Fruit fly (Drosophila melanogaster) whole organism, wandering third instar larva: Measurements from ENCODE around the gene CG16853.
A peak's percentile ranks its signal among the peaks of the same experiment; 100 is the strongest.

Experiments
- Abd-B ChIP-seq: fragments of >200 bp; optimal IDR thresholded peaks from 2 replicates; lab custom pipeline; 2017; ENCODE audit warnings: missing biosample characterization, missing genetic modification characterization
- CG32264 ChIP-seq: fragments of 200-800 bp; sonication (Bioruptor generic); optimal IDR thresholded peaks from 2 replicates; lab custom pipeline; 2016; ENCODE audit warnings: missing biosample characterization, missing genetic modification characterization
- CG9705 ChIP-seq: fragments of 200-800 bp; sonication (Bioruptor generic); optimal IDR thresholded peaks from 2 replicates; lab custom pipeline; 2018; ENCODE audit warnings: missing biosample characterization, mild to moderate bottlenecking, missing genetic modification characterization
- CrebA ChIP-seq: fragments of 200-800 bp; sonication (Bioruptor generic); optimal IDR thresholded peaks from 2 replicates; lab custom pipeline; 2016; ENCODE audit warnings: missing biosample characterization, mild to moderate bottlenecking, missing genetic modification characterization, borderline replicate concordance
- Dfd ChIP-seq: fragments of >200 bp; optimal IDR thresholded peaks from 2 replicates; lab custom pipeline; 2017; ENCODE audit warnings: missing biosample characterization, missing genetic modification characterization
- Dif ChIP-seq: fragments of 200-275, 200-300 bp; sonication (Bioruptor generic); optimal IDR thresholded peaks from 2 replicates; lab custom pipeline; 2018; ENCODE audit warnings: missing biosample characterization, missing genetic modification characterization; ENCODE audit not compliant: partially characterized antibody
- GATAd ChIP-seq: sonication (Bioruptor generic); optimal IDR thresholded peaks from 2 replicates; lab custom pipeline; 2016; ENCODE audit warnings: missing biosample characterization, missing genetic modification characterization
- HLH106 ChIP-seq: fragments of 200-800 bp; optimal IDR thresholded peaks from 3 replicates; lab custom pipeline; 2019; ENCODE audit warnings: missing biosample characterization, mild to moderate bottlenecking, missing genetic modification characterization, moderate library complexity
- Hnf4 ChIP-seq: fragments of 200-800 bp; sonication (Bioruptor generic); optimal IDR thresholded peaks from 2 replicates; lab custom pipeline; 2016; ENCODE audit warnings: missing biosample characterization, mild to moderate bottlenecking, missing genetic modification characterization
- Hr78 ChIP-seq: fragments of >200 bp; optimal IDR thresholded peaks from 2 replicates; lab custom pipeline; 2017; ENCODE audit warnings: missing biosample characterization, missing genetic modification characterization
- Hr83 ChIP-seq: fragments of 200-300 bp; sonication (Bioruptor generic); optimal IDR thresholded peaks from 2 replicates; lab custom pipeline; 2016; ENCODE audit warnings: missing biosample characterization, mild to moderate bottlenecking, missing genetic modification characterization, moderate library complexity; ENCODE audit not compliant: poor library complexity, severe bottlenecking
- Jra ChIP-seq: sonication (Bioruptor generic); optimal IDR thresholded peaks from 2 replicates; lab custom pipeline; 2016; ENCODE audit warnings: missing biosample characterization, missing genetic modification characterization
- Mio ChIP-seq: sonication (Bioruptor generic); optimal IDR thresholded peaks from 2 replicates; lab custom pipeline; 2016; ENCODE audit warnings: missing biosample characterization, missing genetic modification characterization
- Myc ChIP-seq: fragments of >200 bp; optimal IDR thresholded peaks from 2 replicates; lab custom pipeline; 2017
- N ChIP-seq: fragments of >200 bp; optimal IDR thresholded peaks from 2 replicates; lab custom pipeline; 2018; ENCODE audit warnings: missing biosample characterization, missing external identifiers, missing genetic modification characterization
- OdsH ChIP-seq: fragments of 200-800 bp; sonication (Bioruptor generic); optimal IDR thresholded peaks from 2 replicates; lab custom pipeline; 2016; ENCODE audit warnings: missing biosample characterization, mild to moderate bottlenecking, missing genetic modification characterization
- Rel ChIP-seq, 2 experiments: fragments of 200-800 bp; sonication (Bioruptor generic) in 1 of 2; optimal IDR thresholded peaks; 2 replicates in 1 of 2; 3 replicates in 1 of 2; lab custom pipeline; 2016 to 2019; ENCODE audit warnings: mild to moderate bottlenecking in 2 of 2, missing biosample characterization in 2 of 2, missing genetic modification characterization in 2 of 2, moderate library complexity in 1 of 2
- Sp1 ChIP-seq: fragments of 200-800 bp; sonication (Bioruptor generic); optimal IDR thresholded peaks from 3 replicates; lab custom pipeline; 2019; ENCODE audit warnings: missing biosample characterization, mild to moderate bottlenecking, missing genetic modification characterization, moderate library complexity
- Vsx2 ChIP-seq: fragments of 200-300, 225-300 bp; sonication (Bioruptor generic); optimal IDR thresholded peaks from 2 replicates; lab custom pipeline; 2018; ENCODE audit warnings: missing biosample characterization, missing genetic modification characterization; ENCODE audit not compliant: partially characterized antibody
- br ChIP-seq: fragments of 200-800 bp; sonication (Bioruptor generic); optimal IDR thresholded peaks from 2 replicates; lab custom pipeline; 2016; ENCODE audit warnings: missing biosample characterization, missing genetic modification characterization
- brk ChIP-seq: fragments of 200-800 bp; sonication (Bioruptor generic); optimal IDR thresholded peaks from 2 replicates; lab custom pipeline; 2016; ENCODE audit warnings: missing biosample characterization, mild to moderate bottlenecking, missing genetic modification characterization
- dl ChIP-seq, 2 experiments: fragments of 175-275, 200-275 bp in 1 of 2; fragments of 200-275 bp in 1 of 2; sonication (Bioruptor generic); optimal IDR thresholded peaks; lab custom pipeline; 2018; ENCODE audit warnings: mild to moderate bottlenecking in 2 of 2, missing biosample characterization in 2 of 2, missing genetic modification characterization in 2 of 2, moderate library complexity in 2 of 2; ENCODE audit not compliant: partially characterized antibody in 2 of 2, insufficient read depth in 1 of 2
- dmrt93B ChIP-seq: fragments of 200-800 bp; sonication (Bioruptor generic); optimal IDR thresholded peaks from 2 replicates; lab custom pipeline; 2018; ENCODE audit warnings: missing biosample characterization, mild to moderate bottlenecking, missing genetic modification characterization
- dsf ChIP-seq: sonication (Bioruptor generic); optimal IDR thresholded peaks from 2 replicates; lab custom pipeline; 2016; ENCODE audit warnings: missing biosample characterization, missing genetic modification characterization, borderline replicate concordance
- ey ChIP-seq: fragments of 200-800 bp; sonication (Bioruptor generic); optimal IDR thresholded peaks from 2 replicates; lab custom pipeline; 2016; ENCODE audit warnings: missing biosample characterization, missing genetic modification characterization
- foxo ChIP-seq, 2 experiments: fragments of 200-800 bp; sonication (Bioruptor generic); optimal IDR thresholded peaks; 2 replicates in 1 of 2; 3 replicates in 1 of 2; lab custom pipeline; 2016 to 2017; ENCODE audit warnings: missing biosample characterization in 2 of 2, missing genetic modification characterization in 2 of 2
- fru ChIP-seq: fragments of 200-800 bp; sonication (Bioruptor generic); optimal IDR thresholded peaks from 3 replicates; lab custom pipeline; 2016; ENCODE audit warnings: missing biosample characterization, mild to moderate bottlenecking, missing genetic modification characterization
- h ChIP-seq: fragments of 200-800 bp; sonication (Bioruptor generic); optimal IDR thresholded peaks from 3 replicates; lab custom pipeline; 2016; ENCODE audit warnings: missing biosample characterization, mild to moderate bottlenecking, missing genetic modification characterization
- jim ChIP-seq: fragments of 175-275, 200-325 bp; sonication (Bioruptor generic); optimal IDR thresholded peaks from 2 replicates; lab custom pipeline; 2016; ENCODE audit warnings: missing biosample characterization, mild to moderate bottlenecking, missing genetic modification characterization
- lola ChIP-seq: fragments of >200 bp; optimal IDR thresholded peaks from 2 replicates; lab custom pipeline; 2017; ENCODE audit warnings: missing biosample characterization, missing genetic modification characterization
- pan ChIP-seq: fragments of >200 bp; optimal IDR thresholded peaks from 2 replicates; lab custom pipeline; 2017
- psq ChIP-seq: fragments of 200-800 bp; sonication (Bioruptor generic); optimal IDR thresholded peaks from 3 replicates; lab custom pipeline; 2017; ENCODE audit warnings: missing biosample characterization, mild to moderate bottlenecking, missing genetic modification characterization, moderate library complexity
- rgr ChIP-seq: fragments of 200-800 bp; sonication (Bioruptor generic); optimal IDR thresholded peaks from 3 replicates; lab custom pipeline; 2016; ENCODE audit warnings: missing biosample characterization, mild to moderate bottlenecking, missing genetic modification characterization
- sage ChIP-seq: fragments of 200-800 bp; sonication (Bioruptor generic); optimal IDR thresholded peaks from 2 replicates; lab custom pipeline; 2016; ENCODE audit warnings: missing biosample characterization, mild to moderate bottlenecking, missing genetic modification characterization
- sv ChIP-seq: fragments of 200-800 bp; sonication (Bioruptor generic); optimal IDR thresholded peaks from 3 replicates; lab custom pipeline; 2016; ENCODE audit warnings: missing biosample characterization, missing genetic modification characterization
- tai ChIP-seq: sonication (Bioruptor generic); optimal IDR thresholded peaks from 2 replicates; lab custom pipeline; 2016; ENCODE audit warnings: missing biosample characterization, missing genetic modification characterization
- usp ChIP-seq: fragments of >200 bp; optimal IDR thresholded peaks from 2 replicates; lab custom pipeline; 2017; ENCODE audit warnings: missing biosample characterization, missing genetic modification characterization
- woc ChIP-seq: sonication (Bioruptor generic); optimal IDR thresholded peaks from 2 replicates; lab custom pipeline; 2016; ENCODE audit warnings: missing biosample characterization, mild to moderate bottlenecking, missing genetic modification characterization

Gene CG16853

DNA sequence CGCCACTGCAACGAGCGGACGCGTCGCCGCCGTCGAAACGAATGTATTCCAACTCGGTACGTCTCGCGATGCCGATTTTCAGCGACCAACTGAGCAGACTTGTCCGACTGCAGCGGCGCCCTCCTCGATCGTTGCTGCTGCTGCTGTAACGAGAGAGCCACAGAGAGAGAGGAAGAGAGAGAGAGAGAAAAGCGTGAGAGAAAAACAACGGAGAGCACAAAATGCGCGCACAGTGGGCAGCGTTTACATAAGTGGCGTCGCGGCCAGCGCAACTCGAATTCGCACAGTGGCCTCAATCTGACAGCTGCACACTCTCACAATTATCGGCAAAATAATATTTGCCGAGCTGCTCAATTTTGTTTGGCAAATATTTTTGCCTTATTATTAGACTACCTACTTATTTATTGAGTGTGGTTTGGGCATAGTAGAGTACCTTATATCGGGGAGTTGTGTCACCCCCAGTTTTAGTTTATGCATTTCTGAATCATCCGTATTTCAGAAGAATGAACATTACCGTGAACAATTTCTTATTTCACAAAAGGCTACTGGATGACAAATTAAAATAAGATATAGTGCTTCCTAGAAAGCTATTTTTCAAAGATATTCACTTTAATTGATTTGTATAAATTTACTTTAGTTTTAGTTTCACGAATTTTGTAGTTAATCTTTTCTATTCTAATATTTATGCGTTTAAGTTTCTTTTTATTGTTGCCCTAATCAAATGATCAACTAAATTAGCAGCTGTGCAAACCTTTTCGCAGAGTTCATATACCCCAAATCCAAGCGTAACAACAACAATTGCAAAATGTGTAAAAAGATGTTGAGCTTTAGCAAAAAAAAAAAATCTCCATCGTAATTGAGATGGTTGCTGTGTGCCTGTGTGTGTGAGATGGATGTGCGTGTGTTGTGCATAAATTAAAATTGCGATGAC lies 28.5 kb upstream of the CG16853 start (continued):
- TF ChIP-seq psq (GFP tag; lab: Kevin White, UChicago) (peak; percentile 51), rgr (GFP tag; lab: Kevin White, UChicago) (peak; percentile 67), br (peak; percentile 66), Hr78 (GFP tag; lab: Kevin White, UChicago) (no peak), woc (peak; percentile 87), dmrt93B (peak; percentile 61), Mio (GFP tag; lab: Kevin White, UChicago) (no peak), CG32264 (GFP tag; lab: Kevin White, UChicago) (peak; percentile 31), Vsx2 (GFP tag; lab: Kevin White, UChicago) (peak; percentile 97), Hnf4 (peak; percentile 75)

DNA sequence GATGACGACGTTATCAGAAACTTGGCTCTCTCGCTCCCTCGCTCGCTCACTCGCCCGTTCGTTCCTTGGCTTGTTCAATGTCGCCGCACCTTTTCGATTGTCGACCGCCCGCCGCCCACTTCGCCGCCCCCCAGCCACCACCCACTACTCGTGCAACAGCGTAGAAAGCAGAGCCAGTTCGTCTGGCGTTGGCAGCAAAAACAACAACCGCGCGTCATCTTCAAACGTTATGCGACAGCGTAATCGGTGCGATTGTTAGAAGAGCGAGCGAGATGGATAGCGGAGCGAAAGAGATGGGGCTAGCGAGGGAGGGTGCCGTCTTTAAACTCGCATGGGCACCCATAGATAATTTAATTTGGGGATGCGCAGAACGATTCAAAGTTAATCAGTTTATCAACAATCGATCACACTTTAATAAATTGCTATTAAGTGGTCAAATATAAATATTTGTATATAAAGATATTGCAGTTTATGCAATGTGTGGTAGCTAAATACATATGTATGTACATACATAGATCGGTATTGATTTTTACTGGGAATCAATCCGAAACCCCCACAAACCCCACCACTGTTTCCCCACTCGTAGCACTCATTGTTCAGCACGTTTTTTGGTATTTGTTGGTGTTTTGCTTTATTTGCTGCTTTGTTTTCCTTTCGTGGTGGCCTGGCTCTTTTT lies 27.7 kb upstream of the CG16853 start:
- TF ChIP-seq woc (peak; percentile 29), Abd-B (GFP tag; lab: Kevin White, UChicago) (no peak), foxo (GFP tag; optimal IDR thresholded peaks at IDR 0.05; lab: Kevin White, UChicago) (peak in 1 of 2 experiments; percentile 96), lola (GFP tag; lab: Kevin White, UChicago) (no peak), CrebA (GFP tag; lab: Kevin White, UChicago) (peak; percentile 64), psq (GFP tag; lab: Kevin White, UChicago) (peak; percentile 91), Vsx2 (GFP tag; lab: Kevin White, UChicago) (no peak), ey (GFP tag; lab: Kevin White, UChicago) (peak; percentile 94), br (peak; percentile 91), Myc (lab: Kevin White, UChicago) (no peak), Sp1 (GFP tag; lab: Kevin White, UChicago) (peak; percentile 91), dl (GFP tag; optimal IDR thresholded peaks at IDR 0.05; lab: Kevin White, UChicago; ENCODE audit: insufficient read depth in 1 of 2, partially characterized antibody in 2 of 2) (peak in 1 of 2 experiments; percentile 55), pan (lab: Kevin White, UChicago) (no peak), OdsH (GFP tag; lab: Kevin White, UChicago) (peak; percentile 94), Jra (GFP tag; lab: Kevin White, UChicago) (peak; percentile 68), GATAd (GFP tag; lab: Kevin White, UChicago) (peak; percentile 31), usp (GFP tag; lab: Kevin White, UChicago) (no peak), Hr78 (GFP tag; lab: Kevin White, UChicago) (no peak), Hnf4 (peak; percentile 83), fru (peak; percentile 91), h (peak; percentile 88), Dif (peak; percentile 42), rgr (GFP tag; lab: Kevin White, UChicago) (peak; percentile 94), tai (GFP tag; lab: Kevin White, UChicago) (peak; percentile 83), Mio (GFP tag; lab: Kevin White, UChicago) (peak; percentile 59), brk (GFP tag; lab: Kevin White, UChicago) (peak; percentile 91), Hr83 (no peak), Rel (GFP tag; optimal IDR thresholded peaks at IDR 0.05; lab: Kevin White, UChicago) (peak; percentile 11), Rel (tag; optimal IDR thresholded peaks at IDR 0.05; lab: Kevin White, UChicago) (peak; percentile 61), dsf (peak; percentile 19), CG32264 (GFP tag; lab: Kevin White, UChicago) (peak; percentile 56), dmrt93B (peak; percentile 88), jim (no peak), HLH106 (tag; lab: Kevin White, UChicago) (peak; percentile 87), N (GFP tag; lab: Kevin White, UChicago) (no peak), Dfd (no peak), sage (GFP tag; lab: Kevin White, UChicago) (peak; percentile 32), CG9705 (GFP tag; lab: Kevin White, UChicago) (peak; percentile 48), sv (GFP tag; lab: Kevin White, UChicago) (no peak)
